Worm (Caenorhabditis elegans): ENCODE measurements around the gene klp-4.
A peak's percentile ranks its signal among the peaks of the same experiment; 100 is the strongest.

klp-4 gene

DNA sequence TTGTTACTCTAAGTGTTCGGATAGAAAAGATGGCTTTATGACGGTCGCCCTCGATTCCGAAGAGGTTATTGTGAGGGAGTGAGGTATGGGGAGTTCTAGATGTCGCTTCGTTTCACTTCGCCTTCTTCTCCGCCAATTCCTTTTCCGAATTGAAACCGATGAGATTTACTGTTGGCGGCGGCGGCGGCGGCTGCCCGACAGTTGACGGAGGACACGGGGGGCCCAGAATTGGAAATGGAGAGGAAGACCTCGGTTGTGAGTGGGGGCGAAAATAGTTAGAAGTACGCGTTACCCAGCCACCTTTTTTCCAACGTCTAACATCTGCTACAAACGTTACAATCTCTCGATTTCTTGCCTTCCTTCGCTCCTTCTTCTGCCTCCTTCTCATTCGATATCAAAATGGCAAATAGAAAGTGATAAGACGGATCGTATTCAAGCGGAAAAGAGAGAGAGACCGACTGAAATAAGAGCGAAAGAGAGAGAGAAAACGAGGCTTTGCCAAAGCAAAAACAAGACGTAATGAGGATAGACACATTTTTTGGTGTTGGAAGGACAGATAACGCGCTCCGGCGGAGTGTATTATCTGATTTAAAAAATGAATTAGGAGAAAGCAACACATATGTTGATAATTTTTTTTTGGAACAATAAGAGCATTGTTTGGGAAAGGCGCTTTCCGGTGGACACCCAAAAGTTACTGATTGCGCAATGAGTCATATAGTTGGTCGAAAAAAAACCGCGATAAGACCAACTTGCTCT is 39.7 kb upstream of the klp-4 start (continued):
- TF ChIP-seq Y75B8A.6 (GFP tag; IDR thresholded peaks at IDR 0.05) (no peak), snpc-1.2 (GFP tag; IDR thresholded peaks at IDR 0.05) (no peak), lin-38 (GFP tag; IDR thresholded peaks at IDR 0.05) (no peak), daf-19 (GFP tag; conservative IDR thresholded peaks at IDR 0.05) (no peak), mxl-3 (GFP tag; optimal IDR thresholded peaks at IDR 0.05) (peak; percentile 53), nhr-77 (tag; optimal IDR thresholded peaks at IDR 0.05) (no peak), daf-16 (GFP tag; optimal IDR thresholded peaks at IDR 0.05) (no peak), daf-16 (tag; optimal IDR thresholded peaks at IDR 0.05) (peak; percentile 14), Y48G9A.11 (GFP tag; IDR thresholded peaks at IDR 0.05) (no peak), hlh-30 (tag; optimal IDR thresholded peaks at IDR 0.05; ENCODE audit: insufficient read depth) (no peak), lin-15B (tag; optimal IDR thresholded peaks at IDR 0.05) (no peak), ceh-20 (GFP tag; IDR thresholded peaks at IDR 0.05) (no peak)

DNA sequence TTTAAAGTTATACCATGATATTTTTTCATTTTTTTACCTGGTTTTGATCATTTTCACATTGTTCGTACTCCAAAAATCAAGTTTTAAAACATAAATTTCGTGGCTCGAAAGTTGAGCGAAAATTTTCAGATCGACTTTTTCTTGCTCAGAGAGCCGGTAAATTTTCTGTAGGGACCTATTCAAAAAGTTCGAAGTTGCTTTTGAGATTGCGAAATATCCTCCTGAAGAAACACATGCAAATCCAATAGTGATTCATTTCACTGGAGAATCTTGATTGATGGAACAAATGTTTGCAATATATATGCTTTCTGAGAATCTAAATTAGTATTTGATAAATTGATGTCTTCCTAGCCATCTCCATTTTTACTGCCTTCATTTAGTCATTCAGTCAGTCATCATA is 38.2 kb upstream of the klp-4 start:
- TF ChIP-seq zfp-2 (tag; optimal IDR thresholded peaks at IDR 0.05) (no peak), T20F7.1 (GFP tag; optimal IDR thresholded peaks at IDR 0.05) (no peak), aha-1 (tag) (peak; percentile 61), unc-62 (GFP tag; optimal IDR thresholded peaks at IDR 0.05 in 1 of 2) (peak in 1 of 2 experiments; percentile 76), unc-62 (tag; optimal IDR thresholded peaks at IDR 0.05) (no peak), cey-2 (tag; optimal IDR thresholded peaks at IDR 0.05; ENCODE audit: borderline replicate concordance, insufficient read depth) (no peak)

DNA sequence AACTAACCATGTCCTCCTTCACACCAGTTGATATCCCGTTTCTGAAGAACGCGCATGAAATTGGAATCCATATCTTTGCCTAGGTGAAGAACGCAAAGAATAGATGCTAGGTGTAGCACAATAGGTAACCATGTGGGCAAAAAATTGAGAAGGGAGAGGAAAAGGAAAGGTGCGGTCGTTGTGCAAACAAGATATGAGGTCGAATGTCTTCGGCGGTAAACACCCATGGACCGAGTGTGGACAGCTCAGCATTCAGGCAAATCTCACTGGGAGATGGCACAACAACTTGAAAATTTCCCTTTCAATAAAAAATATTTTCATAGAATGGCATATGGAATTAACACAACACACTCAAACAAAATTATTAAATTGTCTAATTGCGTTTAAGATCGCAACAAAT is 31.0 kb upstream of the klp-4 start, which contains the start of gene F28B4.4:
F28B4.4 (minus strand) TSS at position 101 of the 400 bp plus-strand sequence.
- TF ChIP-seq unc-62 (GFP tag; optimal IDR thresholded peaks at IDR 0.05 in 1 of 2): no peak
- TF ChIP-seq unc-62 (tag; optimal IDR thresholded peaks at IDR 0.05): no peak
- peak; percentile 44 for TF ChIP-seq aha-1 (tag)

DNA sequence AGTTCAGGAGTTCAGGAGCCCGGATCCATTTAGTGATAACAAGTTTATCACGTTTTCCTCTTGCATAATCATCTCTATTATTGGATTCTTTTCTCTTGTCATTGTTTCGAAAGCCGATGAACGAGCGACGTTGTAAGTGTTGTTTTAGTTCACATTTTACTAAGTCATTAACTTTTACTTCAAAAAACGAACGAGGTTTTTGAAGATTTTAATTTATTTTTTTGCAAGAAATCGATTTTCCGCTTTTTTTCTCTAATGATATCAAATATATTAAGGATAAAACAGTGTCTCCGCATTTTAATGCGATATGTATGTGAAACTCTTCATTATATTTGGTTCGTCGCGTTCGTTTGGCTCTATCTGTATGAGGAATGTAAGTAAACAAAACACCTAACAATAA is 26.3 kb upstream of the klp-4 start, which contains the start of gene F28B4.1:
F28B4.1 (plus strand) TSS at position 301 of the 400 bp plus-strand sequence.
- TF ChIP-seq dve-1 (tag; optimal IDR thresholded peaks at IDR 0.05; ENCODE audit: insufficient read depth): no peak
- peak in 1 of 2 experiments; percentile 62 for TF ChIP-seq unc-62 (GFP tag; optimal IDR thresholded peaks at IDR 0.05 in 1 of 2)
- TF ChIP-seq unc-62 (tag; optimal IDR thresholded peaks at IDR 0.05): no peak

DNA sequence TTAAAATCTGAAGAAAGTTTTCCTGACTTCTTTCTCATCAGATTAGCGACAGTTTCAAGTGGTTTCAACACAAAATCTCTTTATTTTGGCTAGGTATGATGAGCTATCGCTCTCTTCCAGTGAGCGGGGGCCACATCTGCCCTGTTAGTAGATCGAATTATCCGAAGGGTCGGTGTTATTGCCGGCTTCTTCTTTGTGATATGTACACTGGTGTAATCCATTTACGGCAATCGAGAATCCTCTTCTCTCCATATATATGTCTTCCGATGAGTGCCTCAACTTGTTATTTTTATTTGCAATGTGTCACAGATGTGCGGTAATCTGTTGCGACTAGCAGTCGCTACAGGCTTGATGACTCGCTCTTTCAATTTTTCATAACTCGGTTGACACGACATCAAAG is 23.8 kb upstream of the klp-4 start:
- no peak for TF ChIP-seq lsy-2 (tag; optimal IDR thresholded peaks at IDR 0.05)
- TF ChIP-seq F44E2.7 (GFP tag; IDR thresholded peaks at IDR 0.05): no peak
- no peak for TF ChIP-seq unc-62 (GFP tag; optimal IDR thresholded peaks at IDR 0.05 in 1 of 2)
- TF ChIP-seq unc-62 (tag; optimal IDR thresholded peaks at IDR 0.05): no peak
- no peak for TF ChIP-seq hmg-1.1 (GFP tag; IDR thresholded peaks at IDR 0.05)
- no peak for TF ChIP-seq skn-1 (tag; optimal IDR thresholded peaks at IDR 0.05)
- no peak for TF ChIP-seq pqm-1 (tag; optimal IDR thresholded peaks at IDR 0.05)
- no peak for TF ChIP-seq ztf-11 (tag; optimal IDR thresholded peaks at IDR 0.05)

DNA sequence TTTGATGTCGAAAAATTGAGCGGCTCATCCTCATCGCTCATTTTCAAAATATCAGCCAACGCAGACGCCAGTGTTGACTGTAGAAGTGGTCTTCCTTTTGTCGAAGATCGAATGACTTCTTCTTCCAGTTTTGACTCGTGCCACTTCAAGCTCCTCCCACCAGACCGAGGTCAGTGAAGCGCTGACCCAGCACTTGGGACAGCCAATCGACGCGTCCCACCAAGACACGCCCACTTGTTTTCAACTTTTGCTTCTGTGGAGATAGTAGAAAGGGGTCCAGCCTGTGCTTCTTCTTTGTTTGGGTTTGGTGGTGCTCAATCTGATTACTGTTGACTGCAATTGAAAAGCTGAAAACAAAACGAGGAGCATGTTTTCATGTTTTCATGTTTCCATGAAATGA is 20.7 kb upstream of the klp-4 start, which contains the start of gene fax-1:
fax-1 (minus strand) TSS at position 101 of the 400 bp plus-strand sequence.
- TF ChIP-seq hlh-11 (tag; optimal IDR thresholded peaks at IDR 0.05) (no peak), attf-4 (tag; optimal IDR thresholded peaks at IDR 0.05) (no peak), mep-1 (tag; optimal IDR thresholded peaks at IDR 0.05) (no peak), nhr-111 (GFP tag; optimal IDR thresholded peaks at IDR 0.05) (no peak), sdz-12 (GFP tag; optimal IDR thresholded peaks at IDR 0.05) (no peak), ZK337.2 (GFP tag; IDR thresholded peaks at IDR 0.05) (no peak), snpc-1.2 (GFP tag; IDR thresholded peaks at IDR 0.05) (no peak), zip-2 (tag; optimal IDR thresholded peaks at IDR 0.05) (no peak), F26F4.8 (GFP tag; conservative IDR thresholded peaks at IDR 0.05) (no peak), dmd-6 (GFP tag; IDR thresholded peaks at IDR 0.05) (no peak), F37D6.2 (tag; optimal IDR thresholded peaks at IDR 0.05) (no peak), Y105C5A.15 (GFP tag; IDR thresholded peaks at IDR 0.05) (no peak), nhr-10 (tag; optimal IDR thresholded peaks at IDR 0.05) (no peak), F44E2.7 (GFP tag; IDR thresholded peaks at IDR 0.05) (no peak), ceh-20 (GFP tag; IDR thresholded peaks at IDR 0.05) (no peak), madf-9 (GFP tag; conservative IDR thresholded peaks at IDR 0.05) (no peak), gei-8 (GFP tag; optimal IDR thresholded peaks at IDR 0.05) (no peak), ctbp-1 (GFP tag; IDR thresholded peaks at IDR 0.05) (no peak)

All from whole organism, L4 larva.